Worm (Caenorhabditis elegans) whole organism, late embryonic: Measurements from ENCODE around the gene F38B6.7.

Experiments used
- C08G9.2 ChIP-seq: sonication (generic microtip); optimal IDR thresholded peaks from 2 replicates; lab custom pipeline; 2016; ENCODE audit warnings: mild to moderate bottlenecking, missing genetic modification characterization, moderate library complexity, missing compliant biosample characterization
- F13H6.1 ChIP-seq: sonication (generic microtip); optimal IDR thresholded peaks from 2 replicates; lab custom pipeline; 2016; ENCODE audit warnings: missing genetic modification characterization, missing compliant biosample characterization
- Y22D7AL.16 ChIP-seq: sonication (generic microtip); optimal IDR thresholded peaks from 2 replicates; lab custom pipeline; 2016; ENCODE audit warnings: missing genetic modification characterization, missing compliant biosample characterization
- ahr-1 ChIP-seq: sonication (generic microtip); optimal IDR thresholded peaks from 2 replicates; lab custom pipeline; 2016; ENCODE audit warnings: missing genetic modification characterization, missing compliant biosample characterization
- ceh-18 ChIP-seq: sonication (generic microtip); optimal IDR thresholded peaks from 2 replicates; lab custom pipeline; 2016; ENCODE audit warnings: missing genetic modification characterization, missing compliant biosample characterization
- ceh-19 ChIP-seq: fragments of 200-800 bp; sonication (Bioruptor generic); optimal IDR thresholded peaks from 2 replicates; lab custom pipeline; 2018; ENCODE audit warnings: mild to moderate bottlenecking, missing genetic modification characterization, missing compliant biosample characterization
- ceh-2 ChIP-seq: sonication (generic microtip); optimal IDR thresholded peaks from 2 replicates; lab custom pipeline; 2016; ENCODE audit warnings: missing genotype, missing genetic modification characterization, missing compliant biosample characterization
- ceh-6 ChIP-seq: fragments of 200-800 bp; sonication (Bioruptor generic); optimal IDR thresholded peaks from 2 replicates; lab custom pipeline; 2018; ENCODE audit warnings: mild to moderate bottlenecking, missing genetic modification characterization, missing compliant biosample characterization
- dmd-4 ChIP-seq: sonication (generic microtip); optimal IDR thresholded peaks from 2 replicates; lab custom pipeline; 2016; ENCODE audit warnings: borderline replicate concordance, missing genetic modification characterization, missing compliant biosample characterization
- elt-2 ChIP-seq: sonication (generic microtip); optimal IDR thresholded peaks from 2 replicates; lab custom pipeline; 2016; ENCODE audit warnings: missing genetic modification reagents, missing genetic modification characterization, missing compliant biosample characterization
- elt-4 ChIP-seq: sonication (generic microtip); optimal IDR thresholded peaks from 2 replicates; lab custom pipeline; 2016; ENCODE audit warnings: missing genetic modification characterization, missing compliant biosample characterization
- eyg-1 ChIP-seq: sonication (generic microtip); optimal IDR thresholded peaks from 2 replicates; lab custom pipeline; 2016; ENCODE audit warnings: missing genotype, missing genetic modification characterization, missing compliant biosample characterization
- fax-1 ChIP-seq: sonication (generic microtip); optimal IDR thresholded peaks from 2 replicates; lab custom pipeline; 2016; ENCODE audit warnings: missing genotype, missing genetic modification characterization, missing compliant biosample characterization
- fkh-6 ChIP-seq: sonication (generic microtip); optimal IDR thresholded peaks from 2 replicates; lab custom pipeline; 2016; ENCODE audit warnings: missing genetic modification characterization, missing compliant biosample characterization
- hlh-15 ChIP-seq: sonication (generic microtip); optimal IDR thresholded peaks from 2 replicates; lab custom pipeline; 2016; ENCODE audit warnings: missing genetic modification characterization, missing compliant biosample characterization
- hlh-6 ChIP-seq: sonication (generic microtip); optimal IDR thresholded peaks from 2 replicates; lab custom pipeline; 2016; ENCODE audit warnings: missing genotype, missing genetic modification characterization, missing compliant biosample characterization
- lim-6 ChIP-seq: sonication (generic microtip); optimal IDR thresholded peaks from 2 replicates; lab custom pipeline; 2016; ENCODE audit warnings: missing genetic modification characterization, missing compliant biosample characterization
- madf-2 ChIP-seq: sonication (generic microtip); optimal IDR thresholded peaks from 2 replicates; lab custom pipeline; 2017; ENCODE audit warnings: missing genetic modification characterization, missing compliant biosample characterization
- mec-3 ChIP-seq: sonication (generic microtip); optimal IDR thresholded peaks from 2 replicates; lab custom pipeline; 2016; ENCODE audit warnings: borderline replicate concordance, missing genetic modification characterization, missing compliant biosample characterization
- nfya-1 ChIP-seq: sonication (generic microtip); optimal IDR thresholded peaks from 2 replicates; lab custom pipeline; 2017; ENCODE audit warnings: missing genetic modification characterization, mild to moderate bottlenecking, missing compliant biosample characterization, antibody characterized with exemption, moderate library complexity
- nhr-11 ChIP-seq: fragments of 150-350 bp; optimal IDR thresholded peaks from 2 replicates; lab custom pipeline; 2014; ENCODE audit warnings: missing biosample characterization, missing genetic modification characterization
- odd-2 ChIP-seq: sonication (generic microtip); optimal IDR thresholded peaks from 2 replicates; lab custom pipeline; 2017; ENCODE audit warnings: antibody characterized with exemption, mild to moderate bottlenecking, missing genetic modification characterization, missing compliant biosample characterization
- pha-4 ChIP-seq: fragments of 150-350 bp; optimal IDR thresholded peaks from 2 replicates; lab custom pipeline; 2018; ENCODE audit warnings: missing biosample characterization, missing genetic modification reagents, missing genetic modification characterization
- pqm-1 ChIP-seq: sonication (generic microtip); optimal IDR thresholded peaks from 2 replicates; lab custom pipeline; 2016; ENCODE audit warnings: missing genetic modification characterization, missing compliant biosample characterization
- pros-1 ChIP-seq: fragments of 150-350 bp; optimal IDR thresholded peaks from 2 replicates; lab custom pipeline; 2014; ENCODE audit warnings: missing biosample characterization, missing genetic modification reagents, missing genetic modification characterization
- ref-2 ChIP-seq: sonication (generic microtip); optimal IDR thresholded peaks from 2 replicates; lab custom pipeline; 2016; ENCODE audit warnings: missing genetic modification characterization, missing compliant biosample characterization
- sox-2 ChIP-seq: fragments of 200-800 bp; sonication (Bioruptor generic); IDR thresholded peaks from 2 replicates; pipeline ENCODE4 v1.3.6; 2022; ENCODE audit warnings: missing genetic modification reagents, missing genetic modification characterization, missing compliant biosample characterization
- sox-4 ChIP-seq: sonication (generic microtip); optimal IDR thresholded peaks from 2 replicates; lab custom pipeline; 2017; ENCODE audit warnings: mild to moderate bottlenecking, missing genetic modification characterization, inconsistent platforms, missing compliant biosample characterization
- tbx-7 ChIP-seq: sonication (generic microtip); optimal IDR thresholded peaks from 2 replicates; lab custom pipeline; 2016; ENCODE audit warnings: missing genotype, missing genetic modification characterization, missing compliant biosample characterization
- ttx-3 ChIP-seq: sonication (generic microtip); optimal IDR thresholded peaks from 2 replicates; lab custom pipeline; 2016; ENCODE audit warnings: missing genetic modification reagents, missing genetic modification characterization, missing compliant biosample characterization
- unc-42 ChIP-seq: sonication (generic microtip); optimal IDR thresholded peaks from 2 replicates; lab custom pipeline; 2016; ENCODE audit warnings: missing genotype, missing genetic modification characterization, missing compliant biosample characterization
- unc-55 ChIP-seq: sonication (generic microtip); optimal IDR thresholded peaks from 2 replicates; lab custom pipeline; 2017; ENCODE audit warnings: missing biosample characterization, missing genetic modification reagents, missing genetic modification characterization
- zip-5 ChIP-seq: sonication (generic microtip); optimal IDR thresholded peaks from 2 replicates; lab custom pipeline; 2016; ENCODE audit warnings: missing genetic modification characterization, missing compliant biosample characterization
- ztf-16 ChIP-seq: sonication (generic microtip); optimal IDR thresholded peaks from 2 replicates; lab custom pipeline; 2017; ENCODE audit warnings: missing genetic modification characterization, missing compliant biosample characterization

Gene F38B6.7

ce11 chrX:6733201-6733600 is 35.0 kb upstream of the F38B6.7 start, which contains the start of gene R03E9.2:
Gene R03E9.2 (minus strand): TSS chrX:6733301.
- TF ChIP-seq mec-3 (tag; lab: Kevin White, UChicago) (no peak), zip-5 (tag; lab: Kevin White, UChicago) (no peak), odd-2 (tag; lab: Kevin White, UChicago) (no peak), lim-6 (tag; lab: Kevin White, UChicago) (no peak), fkh-6 (tag; lab: Kevin White, UChicago) (no peak)

ce11 chrX:6729593-6729992 is 31.4 kb upstream of the F38B6.7 start, which contains the start of gene K11G12.6:
Gene K11G12.6 (minus strand): TSS chrX:6729657.
- TF ChIP-seq madf-2 (tag; lab: Kevin White, UChicago) (no peak), F13H6.1 (tag; lab: Kevin White, UChicago) (no peak), fkh-6 (tag; lab: Kevin White, UChicago) (no peak), unc-42 (tag; lab: Kevin White, UChicago) (no peak), dmd-4 (tag; lab: Kevin White, UChicago) (no peak), ztf-16 (tag; lab: Kevin White, UChicago) (no peak), tbx-7 (tag; lab: Kevin White, UChicago) (no peak), sox-4 (tag; lab: Kevin White, UChicago) (no peak), ceh-19 (GFP tag; lab: Kevin White, UChicago) (no peak), pros-1 (tag; lab: Kevin White, UChicago) (no peak), ttx-3 (tag; lab: Kevin White, UChicago) (no peak), hlh-15 (tag; lab: Kevin White, UChicago) (no peak), pqm-1 (tag; lab: Kevin White, UChicago) (no peak), nfya-1 (no peak), eyg-1 (no peak), ceh-6 (no peak), zip-5 (tag; lab: Kevin White, UChicago) (no peak), elt-4 (tag; lab: Kevin White, UChicago) (no peak), C08G9.2 (no peak)

ce11 chrX:6728820-6729396 is 30.7 kb upstream of the F38B6.7 start:
- TF ChIP-seq ceh-19 (GFP tag; lab: Kevin White, UChicago) (no peak), unc-42 (tag; lab: Kevin White, UChicago) (peak; percentile 24), unc-55 (GFP tag; lab: Kevin White, UChicago) (no peak)

- TF ChIP-seq C08G9.2 (no peak), sox-2 (GFP tag; lab: Robert Waterston, UW) (no peak), odd-2 (tag; lab: Kevin White, UChicago) (no peak)
- TF ChIP-seq, all 69 proteins: peak for 0
Measured at ce11 chrX:6725260-6725718, 27.1 kb upstream of the F38B6.7 start, which contains the start of gene slc-25A10. Gene slc-25A10 (minus strand): TSS chrX:6725668.

- TF ChIP-seq nfya-1: no peak
- no peak for TF ChIP-seq ceh-2 (tag; lab: Kevin White, UChicago)
- no peak for TF ChIP-seq nhr-11
- no peak for TF ChIP-seq zip-5 (tag; lab: Kevin White, UChicago)
- TF ChIP-seq Y22D7AL.16 (tag; lab: Kevin White, UChicago): no peak
- no peak for TF ChIP-seq hlh-6 (tag; lab: Kevin White, UChicago)
- TF ChIP-seq elt-2 (tag; lab: Kevin White, UChicago): no peak
- no peak for TF ChIP-seq ceh-18 (tag; lab: Kevin White, UChicago)
- TF ChIP-seq fax-1: no peak
- no peak for TF ChIP-seq ref-2 (tag; lab: Kevin White, UChicago)
- TF ChIP-seq pha-4: no peak
- no peak for TF ChIP-seq elt-4 (tag; lab: Kevin White, UChicago)
- no peak for TF ChIP-seq eyg-1
- no peak for TF ChIP-seq dmd-4 (tag; lab: Kevin White, UChicago)
- TF ChIP-seq ahr-1: no peak
- TF ChIP-seq, all 69 proteins: peak for 0
Measured at ce11 chrX:6722966-6723365, 24.8 kb upstream of the F38B6.7 start, which contains the start of gene smf-1. Gene smf-1 (minus strand): TSS chrX:6723066.
